Worm (Caenorhabditis elegans) whole organism, L1 larva: Measurements from ENCODE around the gene npp-25.

Experiments
- C34B4.2 ChIP-seq: sonication (generic microtip); optimal IDR thresholded peaks from 2 replicates; lab custom pipeline; 2017; ENCODE audit warnings: mild to moderate bottlenecking, missing genetic modification characterization, missing compliant biosample characterization
- alr-1 ChIP-seq: fragments of 200-800 bp; sonication (Bioruptor generic); optimal IDR thresholded peaks from 2 replicates; lab custom pipeline; 2018; ENCODE audit warnings: borderline replicate concordance, mild to moderate bottlenecking, missing genetic modification characterization, missing compliant biosample characterization
- aly-2 ChIP-seq: fragments of 150-350 bp; optimal IDR thresholded peaks from 2 replicates; lab custom pipeline; 2014; ENCODE audit warnings: missing biosample characterization, missing genetic modification characterization
- ama-1 ChIP-seq: fragments of 150-350 bp; optimal IDR thresholded peaks from 2 replicates; lab custom pipeline; 2014
- blmp-1 ChIP-seq: fragments of 150-350 bp; optimal IDR thresholded peaks from 2 replicates; lab custom pipeline; 2014; ENCODE audit warnings: missing biosample characterization, missing genetic modification characterization
- efl-1 ChIP-seq, 4 experiments: fragments of 150-350 bp; optimal IDR thresholded peaks in 3 of 4; peaks in 1 of 4; 1 replicate in 1 of 4; 2 replicates in 3 of 4; lab custom pipeline; 2014; ENCODE audit warnings: missing biosample characterization in 2 of 4, missing genetic modification characterization in 2 of 4, missing genetic modification reagents in 2 of 4
- efl-3 ChIP-seq: fragments of 200-800 bp; sonication (Bioruptor generic); optimal IDR thresholded peaks from 2 replicates; lab custom pipeline; 2018; ENCODE audit warnings: mild to moderate bottlenecking, missing genetic modification characterization, missing compliant biosample characterization
- elt-2 ChIP-seq: sonication (generic microtip); optimal IDR thresholded peaks from 2 replicates; lab custom pipeline; 2016; ENCODE audit warnings: missing genetic modification characterization, mild to moderate bottlenecking, inconsistent platforms, missing compliant biosample characterization, missing genetic modification reagents
- ets-5 ChIP-seq: fragments of 200-800 bp; sonication (Bioruptor generic); IDR thresholded peaks from 2 replicates; pipeline ENCODE4 v1.3.6; 2022; ENCODE audit warnings: missing genetic modification characterization, missing compliant biosample characterization
- fkh-8 ChIP-seq: sonication (generic microtip); optimal IDR thresholded peaks from 2 replicates; lab custom pipeline; 2016; ENCODE audit warnings: mild to moderate bottlenecking, missing genetic modification characterization, missing compliant biosample characterization
- fos-1 ChIP-seq: fragments of 150-350 bp; optimal IDR thresholded peaks from 2 replicates; lab custom pipeline; 2014; ENCODE audit warnings: missing biosample characterization, missing genetic modification characterization
- hlh-4 ChIP-seq: sonication (generic microtip); optimal IDR thresholded peaks from 2 replicates; lab custom pipeline; 2016; ENCODE audit warnings: mild to moderate bottlenecking, missing genetic modification characterization, missing compliant biosample characterization
- hpl-2 ChIP-seq: fragments of 150-350 bp; optimal IDR thresholded peaks from 2 replicates; lab custom pipeline; 2014; ENCODE audit warnings: missing biosample characterization, missing genetic modification reagents, missing genetic modification characterization
- irx-1 ChIP-seq: sonication (generic microtip); optimal IDR thresholded peaks from 2 replicates; lab custom pipeline; 2016; ENCODE audit warnings: missing genetic modification characterization, missing compliant biosample characterization
- lin-13 ChIP-seq: fragments of 150-350 bp; optimal IDR thresholded peaks from 2 replicates; lab custom pipeline; 2014; ENCODE audit warnings: missing biosample characterization, missing genetic modification reagents, missing genetic modification characterization
- lin-14 ChIP-seq: fragments of 200-800 bp; sonication (Bioruptor generic); optimal IDR thresholded peaks from 2 replicates; lab custom pipeline; 2018; ENCODE audit warnings: mild to moderate bottlenecking, missing genetic modification characterization, moderate library complexity, missing compliant biosample characterization
- lin-15B ChIP-seq: fragments of 150-350 bp; sonication (generic microtip); optimal IDR thresholded peaks from 3 replicates; lab custom pipeline; 2014; ENCODE audit warnings: missing biosample characterization, missing genetic modification characterization
- lin-35 ChIP-seq, 2 experiments: fragments of 150-350 bp; optimal IDR thresholded peaks; 2 replicates each; lab custom pipeline; 2014; ENCODE audit warnings: missing biosample characterization in 2 of 2, missing genetic modification characterization in 2 of 2, missing genetic modification reagents in 2 of 2
- lin-39 ChIP-seq: fragments of 150-350 bp; optimal IDR thresholded peaks from 2 replicates; lab custom pipeline; 2014; ENCODE audit warnings: missing biosample characterization, missing genetic modification reagents, missing genetic modification characterization
- lir-3 ChIP-seq: sonication (generic microtip); optimal IDR thresholded peaks from 2 replicates; lab custom pipeline; 2016; ENCODE audit warnings: mild to moderate bottlenecking, missing genetic modification characterization, moderate library complexity, missing compliant biosample characterization; ENCODE audit not compliant: poor library complexity
- lsy-2 ChIP-seq, 2 experiments: fragments of 150-350 bp; optimal IDR thresholded peaks; 2 replicates each; lab custom pipeline; 2014; ENCODE audit warnings: missing biosample characterization in 2 of 2, missing genetic modification characterization in 2 of 2
- mab-9 ChIP-seq: fragments of 200-800 bp; sonication (Bioruptor generic); IDR thresholded peaks from 2 replicates; pipeline ENCODE4 v1.3.6; 2022; ENCODE audit warnings: missing genetic modification reagents, missing genetic modification characterization, missing compliant biosample characterization
- mef-2 ChIP-seq: fragments of 150-350 bp; optimal IDR thresholded peaks from 2 replicates; lab custom pipeline; 2014; ENCODE audit warnings: missing biosample characterization, missing genetic modification characterization
- mep-1 ChIP-seq: fragments of 150-350 bp; optimal IDR thresholded peaks from 2 replicates; lab custom pipeline; 2014; ENCODE audit warnings: missing biosample characterization, missing genetic modification characterization
- nhr-11 ChIP-seq: fragments of 150-350 bp; optimal IDR thresholded peaks from 2 replicates; lab custom pipeline; 2014; ENCODE audit warnings: missing biosample characterization, missing genetic modification characterization
- nhr-12 ChIP-seq: sonication (generic microtip); optimal IDR thresholded peaks from 2 replicates; lab custom pipeline; 2017; ENCODE audit warnings: missing biosample characterization, missing genetic modification characterization
- nhr-19 ChIP-seq: fragments of 200-800 bp; sonication (Bioruptor generic); conservative IDR thresholded peaks from 2 replicates; pipeline ENCODE4 v1.3.6; 2022; ENCODE audit warnings: missing genetic modification characterization, missing compliant biosample characterization
- nhr-20 ChIP-seq: sonication (generic microtip); optimal IDR thresholded peaks from 2 replicates; lab custom pipeline; 2016; ENCODE audit warnings: mild to moderate bottlenecking, missing genetic modification characterization, missing compliant biosample characterization
- nhr-237 ChIP-seq: fragments of 150-350 bp; optimal IDR thresholded peaks from 2 replicates; lab custom pipeline; 2014; ENCODE audit warnings: missing biosample characterization, missing genetic modification characterization
- nhr-47 ChIP-seq: sonication (generic microtip); optimal IDR thresholded peaks from 2 replicates; lab custom pipeline; 2016; ENCODE audit warnings: mild to moderate bottlenecking, missing genetic modification characterization, moderate library complexity, missing compliant biosample characterization
- nhr-71 ChIP-seq: sonication (generic microtip); optimal IDR thresholded peaks from 2 replicates; lab custom pipeline; 2016; ENCODE audit warnings: mild to moderate bottlenecking, missing genetic modification characterization, moderate library complexity, missing compliant biosample characterization
- nhr-76 ChIP-seq: sonication (generic microtip); optimal IDR thresholded peaks from 2 replicates; lab custom pipeline; 2017; ENCODE audit warnings: missing biosample characterization, missing genetic modification characterization
- nhr-85 ChIP-seq: sonication (generic microtip); peaks from one replicate; lab custom pipeline; 2016; ENCODE audit warnings: missing genetic modification characterization, inconsistent platforms, missing compliant biosample characterization
- nhr-90 ChIP-seq: sonication (generic microtip); optimal IDR thresholded peaks from 2 replicates; lab custom pipeline; 2016; ENCODE audit warnings: mild to moderate bottlenecking, missing genetic modification characterization, missing compliant biosample characterization; ENCODE audit not compliant: poor library complexity
- pax-3 ChIP-seq: fragments of 200-800 bp; sonication (Bioruptor generic); optimal IDR thresholded peaks from 2 replicates; lab custom pipeline; 2018; ENCODE audit warnings: mild to moderate bottlenecking, missing genetic modification characterization, moderate library complexity, missing compliant biosample characterization
- rnt-1 ChIP-seq: sonication (generic microtip); optimal IDR thresholded peaks from 2 replicates; lab custom pipeline; 2016; ENCODE audit warnings: mild to moderate bottlenecking, missing genetic modification characterization, moderate library complexity, missing compliant biosample characterization
- snu-23 ChIP-seq: sonication (generic microtip); optimal IDR thresholded peaks from 2 replicates; lab custom pipeline; 2016; ENCODE audit warnings: missing genetic modification characterization, missing compliant biosample characterization
- sptf-1 ChIP-seq: fragments of 150-350 bp; optimal IDR thresholded peaks from 2 replicates; lab custom pipeline; 2014; ENCODE audit warnings: missing biosample characterization, missing genetic modification characterization
- sup-37 ChIP-seq: fragments of 200-800 bp; sonication (Bioruptor generic); optimal IDR thresholded peaks from 2 replicates; lab custom pipeline; 2018; ENCODE audit warnings: mild to moderate bottlenecking, missing genetic modification characterization, missing compliant biosample characterization
- swsn-7 ChIP-seq: sonication (generic microtip); optimal IDR thresholded peaks from 2 replicates; lab custom pipeline; 2016; ENCODE audit warnings: missing genetic modification characterization, missing compliant biosample characterization
- tbx-2 ChIP-seq: sonication (generic microtip); optimal IDR thresholded peaks from 2 replicates; lab custom pipeline; 2016; ENCODE audit warnings: missing genetic modification characterization, missing compliant biosample characterization
- unc-130 ChIP-seq: fragments of 150-350 bp; optimal IDR thresholded peaks from 2 replicates; lab custom pipeline; 2017; ENCODE audit warnings: missing biosample characterization, missing genetic modification characterization, inconsistent platforms
- unc-30 ChIP-seq: sonication (generic microtip); optimal IDR thresholded peaks from 2 replicates; lab custom pipeline; 2017; ENCODE audit warnings: missing biosample characterization, missing genetic modification characterization
- unc-62 ChIP-seq: fragments of 150-350 bp; optimal IDR thresholded peaks from 2 replicates; lab custom pipeline; 2014; ENCODE audit warnings: missing biosample characterization, missing genetic modification reagents, missing genetic modification characterization
- unc-86 ChIP-seq: sonication (generic microtip); optimal IDR thresholded peaks from 2 replicates; lab custom pipeline; 2016; ENCODE audit warnings: missing genetic modification characterization, missing compliant biosample characterization
- zag-1 ChIP-seq: fragments of 150-350 bp; optimal IDR thresholded peaks from 2 replicates; lab custom pipeline; 2014; ENCODE audit warnings: missing biosample characterization, missing genetic modification characterization
- zip-4 ChIP-seq: fragments of 200-800 bp; sonication (Bioruptor generic); optimal IDR thresholded peaks from 2 replicates; lab custom pipeline; 2018; ENCODE audit warnings: mild to moderate bottlenecking, missing genetic modification characterization, moderate library complexity, missing compliant biosample characterization
- ztf-4 ChIP-seq: fragments of 150-350 bp; optimal IDR thresholded peaks from 2 replicates; lab custom pipeline; 2014; ENCODE audit warnings: missing biosample characterization, missing genetic modification characterization

npp-25 gene

DNA sequence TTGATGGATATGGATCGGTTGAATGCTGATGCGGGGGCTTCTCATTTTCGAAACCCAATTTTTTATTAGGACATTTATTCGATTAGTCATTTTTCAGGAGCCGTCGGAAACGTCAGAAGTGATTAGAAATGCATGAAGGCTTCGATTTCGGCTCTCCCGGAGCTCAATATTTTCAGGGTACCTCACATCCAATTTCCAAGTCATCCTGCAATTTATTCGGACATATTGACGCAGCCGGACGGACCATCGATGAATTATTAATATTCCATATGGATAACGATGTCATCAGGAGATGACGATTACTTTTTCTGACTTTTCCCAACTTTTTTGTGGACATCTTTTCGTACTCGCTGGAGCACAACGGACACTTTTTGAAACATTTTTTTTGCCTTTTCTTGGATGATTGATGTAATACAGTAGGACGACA, 19.2 kb downstream of the npp-25 start:
- peak; percentile 28 for TF ChIP-seq snu-23 (GFP tag; lab: Kevin White, UChicago)
- TF ChIP-seq lsy-2 (tag; optimal IDR thresholded peaks at IDR 0.05; lab: Kevin White, UChicago) = peak; percentile 2 to 66
- TF ChIP-seq nhr-20 (tag; lab: Kevin White, UChicago) = peak; percentile 16
- TF ChIP-seq nhr-19 (GFP tag; lab: Robert Waterston, UW) = peak; percentile 22; the same call in 1 of the 2 replicates
- TF ChIP-seq swsn-7 (tag; lab: Kevin White, UChicago) = peak; percentile 38
- TF ChIP-seq rnt-1 = peak; percentile 2
- TF ChIP-seq nhr-47 (tag; lab: Kevin White, UChicago) = peak; percentile 48
- TF ChIP-seq mab-9 (GFP tag; lab: Robert Waterston, UW) = no peak
- peak; percentile 23 to 33 for TF ChIP-seq efl-1 (optimal IDR thresholded peaks at IDR 0.05; lab: Kevin White, UChicago)
- peak in 1 of 2 experiments; percentile 34 for TF ChIP-seq efl-1 (GFP tag; optimal IDR thresholded peaks at IDR 0.05 in 1 of 2; lab: Kevin White, UChicago)
- TF ChIP-seq zip-4 (GFP tag; lab: Kevin White, UChicago) = peak; percentile 22
- TF ChIP-seq nhr-90 = peak; percentile 69
- TF ChIP-seq nhr-71 = peak; percentile 62
- TF ChIP-seq fos-1 (tag; lab: Kevin White, UChicago) = peak; percentile 46
- no peak for TF ChIP-seq ets-5 (GFP tag; lab: Robert Waterston, UW)
- TF ChIP-seq tbx-2 (tag; lab: Kevin White, UChicago) = peak; percentile 19
- peak; percentile 19 for TF ChIP-seq unc-86 (tag; lab: Kevin White, UChicago)
- peak; percentile 30 for TF ChIP-seq lin-13 (GFP tag; lab: Kevin White, UChicago)
- TF ChIP-seq efl-3 (GFP tag; lab: Kevin White, UChicago) = no peak
- no peak for TF ChIP-seq lin-14
- peak in 1 of 2 experiments; percentile 28 for TF ChIP-seq lin-35 (GFP tag; optimal IDR thresholded peaks at IDR 0.05; lab: Kevin White, UChicago)
- TF ChIP-seq nhr-85 (tag; lab: Kevin White, UChicago) = peak; percentile 78
- TF ChIP-seq mef-2 (tag; lab: Kevin White, UChicago) = no peak
- TF ChIP-seq ama-1 = peak; percentile 70

ce11 chrIII:12904987-12905541, 20.7 kb downstream of the npp-25 start, which contains the start of gene cox-5A:
cox-5A (plus strand) TSS chrIII:12905491.
- TF ChIP-seq ztf-4 (peak; percentile 99), nhr-12 (tag; lab: Kevin White, UChicago) (peak; percentile 61), irx-1 (tag; lab: Kevin White, UChicago) (peak; percentile 99), ets-5 (GFP tag; lab: Robert Waterston, UW) (0 out of 2 replicates have a peak, but pooled peaks have one; percentile 55), mef-2 (tag; lab: Kevin White, UChicago) (peak; percentile 95), blmp-1 (tag; lab: Kevin White, UChicago) (peak; percentile 86), unc-62 (peak; percentile 89), fos-1 (tag; lab: Kevin White, UChicago) (peak; percentile 99), zag-1 (tag; lab: Kevin White, UChicago) (peak; percentile 94), nhr-11 (tag; lab: Kevin White, UChicago) (peak; percentile 94), C34B4.2 (peak; percentile 95), nhr-237 (tag; lab: Kevin White, UChicago) (peak; percentile 97), rnt-1 (peak; percentile 99), lir-3 (peak; percentile 94), ama-1 (peak; percentile 96), fkh-8 (tag; lab: Kevin White, UChicago) (peak; percentile 100), lsy-2 (tag; optimal IDR thresholded peaks at IDR 0.05; lab: Kevin White, UChicago) (peak; percentile 100), nhr-20 (tag; lab: Kevin White, UChicago) (peak; percentile 100), lin-15B (tag; lab: Kevin White, UChicago) (peak; percentile 95), elt-2 (tag; lab: Kevin White, UChicago) (peak; percentile 96), lin-39 (tag; lab: Kevin White, UChicago) (peak; percentile 98), nhr-76 (tag; lab: Kevin White, UChicago) (peak; percentile 67), hlh-4 (tag; lab: Kevin White, UChicago) (peak; percentile 12), sptf-1 (no peak), nhr-47 (tag; lab: Kevin White, UChicago) (peak; percentile 100), nhr-85 (tag; lab: Kevin White, UChicago) (peak; percentile 99), efl-3 (GFP tag; lab: Kevin White, UChicago) (peak; percentile 93), nhr-71 (peak; percentile 100), unc-130 (tag; lab: Kevin White, UChicago) (peak; percentile 99), lin-13 (GFP tag; lab: Kevin White, UChicago) (peak; percentile 99), pax-3 (tag; lab: Kevin White, UChicago) (peak; percentile 99), aly-2 (tag; lab: Kevin White, UChicago) (peak; percentile 98), hpl-2 (GFP tag; lab: Kevin White, UChicago) (peak; percentile 93), unc-30 (peak; percentile 76), lin-14 (peak; percentile 100), sup-37 (peak; percentile 99), nhr-90 (peak; percentile 99), mep-1 (peak; percentile 100), alr-1 (no peak)
